Fruit fly (Drosophila melanogaster): Measurements from ENCODE around the gene Ndae1.

Ndae1 gene

dm6 chr2L:7219650-7220267 is 29.4 kb downstream of the Ndae1 start, which contains the start of gene CG13784 (continued):
- TF ChIP-seq CG9139 (GFP tag; optimal IDR thresholded peaks at IDR 0.05) (no peak), Eip93F (GFP tag; optimal IDR thresholded peaks at IDR 0.05) (no peak), salr (GFP tag; optimal IDR thresholded peaks at IDR 0.05) (no peak), net (GFP tag; optimal IDR thresholded peaks at IDR 0.05) (peak; percentile 12), CG6792 (GFP tag; optimal IDR thresholded peaks at IDR 0.05) (no peak), Ets96B (tag; optimal IDR thresholded peaks at IDR 0.05) (no peak), Hr38 (GFP tag; optimal IDR thresholded peaks at IDR 0.05) (no peak), CG16779 (tag; optimal IDR thresholded peaks at IDR 0.05) (no peak), Hr39 (GFP tag; optimal IDR thresholded peaks at IDR 0.05) (no peak), CG6808 (GFP tag; optimal IDR thresholded peaks at IDR 0.05) (peak; percentile 36), Lpt (GFP tag; optimal IDR thresholded peaks at IDR 0.05) (no peak), eg (GFP tag; IDR thresholded peaks at IDR 0.05) (peak; percentile 66; the same call in 2 of the 3 replicates), pdm3 (GFP tag; optimal IDR thresholded peaks at IDR 0.05) (peak; percentile 4)

dm6 chr2L:7219172-7219571 is 30.0 kb downstream of the Ndae1 start:
- 0 out of 3 replicates have a peak, but pooled peaks have one; percentile 11 for TF ChIP-seq eg (GFP tag; IDR thresholded peaks at IDR 0.05)
- no peak for TF ChIP-seq svp (GFP tag)
- TF ChIP-seq CG6854 (GFP tag; optimal IDR thresholded peaks at IDR 0.05), result no peak
- 0 out of 3 replicates have a peak, but pooled peaks have one; percentile 34 for TF ChIP-seq CG6163 (GFP tag; IDR thresholded peaks at IDR 0.05)
- TF ChIP-seq Gug (GFP tag; IDR thresholded peaks at IDR 0.05), result no peak
- TF ChIP-seq Eip78C (GFP tag), result peak; percentile 29
- no peak for TF ChIP-seq CG16779 (tag; optimal IDR thresholded peaks at IDR 0.05)
- no peak for TF ChIP-seq CG3919 (GFP tag; optimal IDR thresholded peaks at IDR 0.05)
- no peak for TF ChIP-seq fkh (GFP tag; optimal IDR thresholded peaks at IDR 0.05)
- no peak for TF ChIP-seq CG6276 (GFP tag; optimal IDR thresholded peaks at IDR 0.05)
- no peak for TF ChIP-seq CG11294 (GFP tag; IDR thresholded peaks at IDR 0.05)
- peak; percentile 6 for TF ChIP-seq CG32006 (GFP tag; optimal IDR thresholded peaks at IDR 0.05)

dm6 chr2L:7217931-7218330 is 31.2 kb downstream of the Ndae1 start:
- TF ChIP-seq CG6163 (GFP tag; IDR thresholded peaks at IDR 0.05) (0 out of 3 replicates have a peak, but pooled peaks have one; percentile 22), Eip93F (GFP tag; optimal IDR thresholded peaks at IDR 0.05) (peak; percentile 8), spab (GFP tag; optimal IDR thresholded peaks at IDR 0.05) (no peak), dac (GFP tag; optimal IDR thresholded peaks at IDR 0.05) (no peak), CG8632 (GFP tag; optimal IDR thresholded peaks at IDR 0.05) (no peak), fkh (GFP tag; optimal IDR thresholded peaks at IDR 0.05) (peak; percentile 42), OdsH (GFP tag; optimal IDR thresholded peaks at IDR 0.05) (no peak), cyc (GFP tag; optimal IDR thresholded peaks at IDR 0.05) (no peak), CG34406 (GFP tag; optimal IDR thresholded peaks at IDR 0.05) (no peak), Eip78C (GFP tag) (peak; percentile 10), Ets96B (tag; optimal IDR thresholded peaks at IDR 0.05) (no peak), vri (GFP tag; optimal IDR thresholded peaks at IDR 0.05) (peak; percentile 71)

DNA sequence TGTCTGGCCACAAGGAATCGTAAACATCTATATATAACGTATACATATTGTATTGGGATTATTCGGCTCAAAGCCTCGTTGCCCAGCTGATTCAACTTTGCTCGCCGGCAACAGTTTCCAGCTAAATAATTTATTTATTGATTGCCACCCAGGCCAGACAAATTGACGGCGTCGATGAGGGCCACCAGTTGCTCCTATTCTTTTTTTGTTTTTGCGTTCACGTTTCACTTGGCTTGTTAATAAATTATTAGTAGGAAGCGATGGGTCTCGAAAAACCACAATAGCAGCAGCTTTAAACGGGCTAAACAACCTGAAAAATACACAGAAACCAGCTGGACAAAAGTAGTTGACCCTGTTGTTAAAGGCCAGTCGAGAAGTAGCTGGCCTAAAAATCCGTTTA is 32.1 kb downstream of the Ndae1 start:
- TF ChIP-seq fkh (GFP tag; optimal IDR thresholded peaks at IDR 0.05), result peak; percentile 50
- peak; percentile 45 for TF ChIP-seq Eip78C (GFP tag)
- TF ChIP-seq CG6854 (GFP tag; optimal IDR thresholded peaks at IDR 0.05), result no peak

- TF ChIP-seq topi (GFP tag; optimal IDR thresholded peaks at IDR 0.05), result no peak
- TF ChIP-seq CG1621 (tag; optimal IDR thresholded peaks at IDR 0.05), result no peak
- no peak for TF ChIP-seq CG10631 (GFP tag; optimal IDR thresholded peaks at IDR 0.05)
- no peak for TF ChIP-seq Eip75B (GFP tag; optimal IDR thresholded peaks at IDR 0.05)
- TF ChIP-seq ss (GFP tag; optimal IDR thresholded peaks at IDR 0.05), result peak in 1 of 2 experiments; percentile 66
- peak; percentile 50 for TF ChIP-seq Eip78C (GFP tag)
- TF ChIP-seq svp (GFP tag), result peak; percentile 34
- TF ChIP-seq Sox102F (GFP tag; optimal IDR thresholded peaks at IDR 0.05), result peak; percentile 3
Measured at dm6 chr2L:7216272-7216671, 32.9 kb downstream of the Ndae1 start.

Measured in whole organism, prepupa.